Fruit fly (Drosophila melanogaster) whole organism: ENCODE measurements around the gene MFS9.

Experiments used
- pan ChIP-seq: fragments of >200 bp; optimal IDR thresholded peaks from 2 replicates; lab custom pipeline; 2017
- usp ChIP-seq: fragments of >200 bp; optimal IDR thresholded peaks from 2 replicates; lab custom pipeline; 2017; ENCODE audit warnings: missing biosample characterization, missing genetic modification characterization, mixed read lengths

dm6 chr3R:20503646-20504045 is 8.6 kb downstream of the MFS9 start, which contains the start of gene MtnB:
- TF ChIP-seq pan (no peak), usp (GFP tag; lab: Kevin White, UChicago) (no peak)
